Fruit fly (Drosophila melanogaster) whole organism, embryonic: ENCODE results near the gene CG3349.

Experiments
- CG10366 ChIP-seq: fragments of 200-800 bp; sonication (Bioruptor generic); IDR thresholded peaks from 2 replicates; pipeline ENCODE4 v1.3.6; 2022; ENCODE audit warnings: missing biosample characterization, missing genetic modification characterization
- CG10565 ChIP-seq: fragments of 200-800 bp; sonication (Bioruptor generic); optimal IDR thresholded peaks from 3 replicates; lab custom pipeline; 2016; ENCODE audit warnings: missing biosample characterization, mild to moderate bottlenecking, missing genetic modification characterization
- CG10654 ChIP-seq: fragments of 200-800 bp; sonication (Bioruptor generic); optimal IDR thresholded peaks from 2 replicates; lab custom pipeline; 2016; ENCODE audit warnings: missing biosample characterization, missing genetic modification characterization
- CG11560 ChIP-seq: fragments of 200-800 bp; sonication (Bioruptor generic); IDR thresholded peaks from 3 replicates; pipeline ENCODE4 v1.3.6; 2022; ENCODE audit warnings: missing biosample characterization, missing genetic modification characterization
- CG12391 ChIP-seq: fragments of 200-800 bp; sonication (Bioruptor generic); optimal IDR thresholded peaks from 3 replicates; lab custom pipeline; 2018; ENCODE audit warnings: missing biosample characterization, mild to moderate bottlenecking, missing genetic modification characterization, moderate library complexity
- CG1603 ChIP-seq: fragments of 200-800 bp; sonication (Bioruptor generic); optimal IDR thresholded peaks from 2 replicates; lab custom pipeline; 2019; ENCODE audit warnings: missing biosample characterization, mild to moderate bottlenecking, missing genetic modification characterization, moderate library complexity
- CG17361 ChIP-seq: fragments of 200-800 bp; sonication (Bioruptor generic); IDR thresholded peaks from 3 replicates; pipeline ENCODE4 v1.3.6; 2022; ENCODE audit warnings: missing biosample characterization, missing genetic modification characterization
- CG17568 ChIP-seq: fragments of 200-800 bp; sonication (Bioruptor generic); optimal IDR thresholded peaks from 2 replicates; lab custom pipeline; 2018; ENCODE audit warnings: missing biosample characterization, mild to moderate bottlenecking, missing genetic modification characterization, moderate library complexity
- CG17829 ChIP-seq: fragments of 200-800 bp; optimal IDR thresholded peaks from 2 replicates; lab custom pipeline; 2019; ENCODE audit warnings: missing biosample characterization, mild to moderate bottlenecking, missing genetic modification characterization, moderate library complexity
- CG30431 ChIP-seq: fragments of 200-800 bp; sonication (Bioruptor generic); optimal IDR thresholded peaks from 2 replicates; lab custom pipeline; 2017; ENCODE audit warnings: missing biosample characterization, missing genetic modification characterization
- CG6683 ChIP-seq: fragments of 200-800 bp; sonication (Bioruptor generic); optimal IDR thresholded peaks from 2 replicates; lab custom pipeline; 2017; ENCODE audit warnings: missing biosample characterization, mild to moderate bottlenecking, missing genetic modification characterization, missing genetic modification reagents
- CG6854 ChIP-seq: fragments of 200-800 bp; sonication (Bioruptor generic); optimal IDR thresholded peaks from 3 replicates; lab custom pipeline; 2017; ENCODE audit warnings: missing biosample characterization, mild to moderate bottlenecking, missing genetic modification characterization
- CG7928 ChIP-seq: fragments of 200-800 bp; sonication (Bioruptor generic); optimal IDR thresholded peaks from 2 replicates; lab custom pipeline; 2017; ENCODE audit warnings: missing biosample characterization, mild to moderate bottlenecking, missing genetic modification characterization
- Dad ChIP-seq: fragments of 200-800 bp; sonication (Bioruptor generic); optimal IDR thresholded peaks from 3 replicates; lab custom pipeline; 2016; ENCODE audit warnings: missing biosample characterization, missing genetic modification characterization
- Dip2 ChIP-seq: fragments of 200-800 bp; sonication (Bioruptor generic); IDR thresholded peaks from 2 replicates; pipeline ENCODE4 v1.3.6; 2022; ENCODE audit warnings: missing biosample characterization, missing genetic modification characterization
- Dref ChIP-seq: fragments of 200-800 bp; sonication (Bioruptor generic); IDR thresholded peaks from 2 replicates; pipeline ENCODE4 v1.3.6; 2022; ENCODE audit warnings: missing biosample characterization, missing genetic modification characterization
- Fer2 ChIP-seq: fragments of 200-800 bp; sonication (Bioruptor generic); optimal IDR thresholded peaks from 2 replicates; lab custom pipeline; 2018; ENCODE audit warnings: missing biosample characterization, mild to moderate bottlenecking, missing genetic modification characterization, moderate library complexity
- Hr39 ChIP-seq: fragments of >200 bp; optimal IDR thresholded peaks from 2 replicates; lab custom pipeline; 2017
- Lim3 ChIP-seq: fragments of 200-800 bp; sonication (Bioruptor generic); IDR thresholded peaks from 2 replicates; pipeline ENCODE4 v1.3.6; 2022; ENCODE audit warnings: missing biosample characterization, missing genetic modification characterization
- Lpt ChIP-seq: fragments of >200 bp; optimal IDR thresholded peaks from 2 replicates; lab custom pipeline; 2018; ENCODE audit warnings: missing biosample characterization, missing genetic modification characterization
- Med ChIP-seq: fragments of 200-800 bp; sonication (Bioruptor generic); peaks from one replicate; lab custom pipeline; 2016; ENCODE audit warnings: missing biosample characterization, missing genetic modification characterization, mild to moderate bottlenecking, inconsistent platforms, moderate library complexity
- NFAT ChIP-seq: fragments of 200-800 bp; sonication (Bioruptor generic); IDR thresholded peaks from 2 replicates; pipeline ENCODE4 v1.3.6; 2022; ENCODE audit warnings: missing biosample characterization, missing genetic modification characterization
- Nf-YA ChIP-seq: fragments of 200-800 bp; sonication (Bioruptor generic); IDR thresholded peaks from 2 replicates; pipeline ENCODE4 v1.3.6; 2022; ENCODE audit warnings: missing biosample characterization, missing genetic modification characterization
- NfI ChIP-seq: fragments of 200-800 bp; sonication (Bioruptor generic); optimal IDR thresholded peaks from 3 replicates; lab custom pipeline; 2018; ENCODE audit warnings: missing biosample characterization, mild to moderate bottlenecking, missing genetic modification characterization, moderate library complexity
- Opbp ChIP-seq: fragments of 200-800 bp; sonication (Bioruptor generic); IDR thresholded peaks from 3 replicates; pipeline ENCODE4 v1.3.6; 2022; ENCODE audit warnings: missing biosample characterization, missing genetic modification characterization; ENCODE audit not compliant: partially characterized antibody
- Trl ChIP-seq, 3 experiments: fragments of >200 bp in 2 of 3; fragments of 200-800 bp in 1 of 3; sonication (Bioruptor generic) in 1 of 3; optimal IDR thresholded peaks; 2 replicates in 1 of 3; 3 replicates in 2 of 3; lab custom pipeline; 2016 to 2017; ENCODE audit warnings: missing biosample characterization in 1 of 3, missing genetic modification characterization in 1 of 3
- Xbp1 ChIP-seq: fragments of 200-800 bp; sonication (Bioruptor generic); optimal IDR thresholded peaks from 3 replicates; lab custom pipeline; 2016; ENCODE audit warnings: missing biosample characterization, mild to moderate bottlenecking, missing genetic modification characterization
- Xrp1 ChIP-seq: fragments of 200-800 bp; sonication (Bioruptor generic); IDR thresholded peaks from 2 replicates; pipeline ENCODE4 v1.3.6; 2022; ENCODE audit warnings: missing biosample characterization, missing genetic modification characterization
- YL-1 ChIP-seq: fragments of 200-800 bp; sonication (Bioruptor generic); optimal IDR thresholded peaks from 3 replicates; lab custom pipeline; 2017; ENCODE audit warnings: missing biosample characterization, mild to moderate bottlenecking, missing genetic modification characterization
- al ChIP-seq: fragments of 200-800 bp; sonication (Bioruptor generic); IDR thresholded peaks from 2 replicates; pipeline ENCODE4 v1.3.6; 2022; ENCODE audit warnings: missing biosample characterization, missing genetic modification characterization
- ap ChIP-seq: fragments of 200-800 bp; sonication (Bioruptor generic); IDR thresholded peaks from 2 replicates; pipeline ENCODE4 v1.3.6; 2022; ENCODE audit warnings: missing biosample characterization, missing genetic modification characterization
- ara ChIP-seq: fragments of 200-800 bp; sonication (Bioruptor generic); IDR thresholded peaks from 2 replicates; pipeline ENCODE4 v1.3.6; 2022; ENCODE audit warnings: missing biosample characterization, missing genetic modification characterization
- bowl ChIP-seq: fragments of 200-800 bp; sonication (Bioruptor generic); IDR thresholded peaks from 2 replicates; pipeline ENCODE4 v1.3.6; 2022; ENCODE audit warnings: missing biosample characterization, missing genetic modification characterization
- br ChIP-seq: fragments of >200 bp; optimal IDR thresholded peaks from 2 replicates; lab custom pipeline; 2017
- cas ChIP-seq: fragments of 200-800 bp; sonication (Bioruptor generic); IDR thresholded peaks from 2 replicates; pipeline ENCODE4 v1.3.6; 2022; ENCODE audit warnings: missing biosample characterization, missing genetic modification characterization
- corto ChIP-seq: fragments of 200-800 bp; sonication (Bioruptor generic); optimal IDR thresholded peaks from 2 replicates; lab custom pipeline; 2016; ENCODE audit warnings: missing biosample characterization, mild to moderate bottlenecking, missing genetic modification characterization, moderate library complexity
- fu2 ChIP-seq: fragments of 200-800 bp; sonication (Bioruptor generic); optimal IDR thresholded peaks from 2 replicates; lab custom pipeline; 2016; ENCODE audit warnings: missing biosample characterization, missing genetic modification characterization
- gcm2 ChIP-seq: fragments of 200-800 bp; sonication (Bioruptor generic); optimal IDR thresholded peaks from 2 replicates; lab custom pipeline; 2016; ENCODE audit warnings: missing biosample characterization, missing genetic modification characterization
- gro ChIP-seq: fragments of 200-800 bp; sonication (Bioruptor generic); optimal IDR thresholded peaks from 2 replicates; lab custom pipeline; 2016; ENCODE audit warnings: missing biosample characterization, missing genetic modification characterization
- gt ChIP-seq: fragments of 200-800 bp; sonication (Bioruptor generic); IDR thresholded peaks from 2 replicates; pipeline ENCODE4 v1.3.6; 2022; ENCODE audit warnings: missing biosample characterization, missing genetic modification characterization
- ham ChIP-seq: fragments of 200-800 bp; sonication (Bioruptor generic); IDR thresholded peaks from 2 replicates; pipeline ENCODE4 v1.3.6; 2022; ENCODE audit warnings: missing biosample characterization, missing genetic modification characterization
- her ChIP-seq: fragments of 200-800 bp; sonication (Bioruptor generic); optimal IDR thresholded peaks from 2 replicates; lab custom pipeline; 2016; ENCODE audit warnings: missing biosample characterization, missing genetic modification characterization
- hkb ChIP-seq, 2 experiments: fragments of 200-800 bp in 1 of 2; fragments of >200 bp in 1 of 2; sonication (Bioruptor generic) in 1 of 2; IDR thresholded peaks in 1 of 2; optimal IDR thresholded peaks in 1 of 2; 2 replicates each; pipeline versions ENCODE4 v1.3.6 to Lab custom; 2017 to 2022; ENCODE audit warnings: missing biosample characterization in 1 of 2, missing genetic modification characterization in 1 of 2
- lbe ChIP-seq: fragments of 200-800 bp; sonication (Bioruptor generic); optimal IDR thresholded peaks from 2 replicates; lab custom pipeline; 2016; ENCODE audit warnings: missing biosample characterization, mild to moderate bottlenecking, missing genetic modification characterization
- nerfin-2 ChIP-seq: fragments of 200-800 bp; sonication (Bioruptor generic); IDR thresholded peaks from 2 replicates; pipeline ENCODE4 v1.3.6; 2022; ENCODE audit warnings: missing biosample characterization, missing genetic modification characterization; ENCODE audit not compliant: partially characterized antibody
- org-1 ChIP-seq: fragments of 200-800 bp; sonication (Bioruptor generic); optimal IDR thresholded peaks from 2 replicates; lab custom pipeline; 2017; ENCODE audit warnings: missing biosample characterization, missing genetic modification characterization
- row ChIP-seq: fragments of 200-800 bp; sonication (Bioruptor generic); IDR thresholded peaks from 3 replicates; pipeline ENCODE4 v1.3.6; 2022; ENCODE audit warnings: missing biosample characterization, missing genetic modification characterization
- sima ChIP-seq: fragments of 200-800 bp; sonication (Bioruptor generic); optimal IDR thresholded peaks from 2 replicates; lab custom pipeline; 2016; ENCODE audit warnings: missing biosample characterization, missing genetic modification characterization
- so ChIP-seq: fragments of 200-800 bp; sonication (Bioruptor generic); IDR thresholded peaks from 3 replicates; pipeline ENCODE4 v1.3.6; 2022; ENCODE audit warnings: missing biosample characterization, missing genetic modification characterization
- ssp ChIP-seq: fragments of 200-800 bp; sonication (Bioruptor generic); IDR thresholded peaks from 2 replicates; pipeline ENCODE4 v1.3.6; 2022; ENCODE audit warnings: missing biosample characterization, missing genetic modification characterization
- usp ChIP-seq: fragments of >200 bp; optimal IDR thresholded peaks from 2 replicates; lab custom pipeline; 2017; ENCODE audit warnings: missing biosample characterization, missing genetic modification characterization

The CG3349 gene

DNA sequence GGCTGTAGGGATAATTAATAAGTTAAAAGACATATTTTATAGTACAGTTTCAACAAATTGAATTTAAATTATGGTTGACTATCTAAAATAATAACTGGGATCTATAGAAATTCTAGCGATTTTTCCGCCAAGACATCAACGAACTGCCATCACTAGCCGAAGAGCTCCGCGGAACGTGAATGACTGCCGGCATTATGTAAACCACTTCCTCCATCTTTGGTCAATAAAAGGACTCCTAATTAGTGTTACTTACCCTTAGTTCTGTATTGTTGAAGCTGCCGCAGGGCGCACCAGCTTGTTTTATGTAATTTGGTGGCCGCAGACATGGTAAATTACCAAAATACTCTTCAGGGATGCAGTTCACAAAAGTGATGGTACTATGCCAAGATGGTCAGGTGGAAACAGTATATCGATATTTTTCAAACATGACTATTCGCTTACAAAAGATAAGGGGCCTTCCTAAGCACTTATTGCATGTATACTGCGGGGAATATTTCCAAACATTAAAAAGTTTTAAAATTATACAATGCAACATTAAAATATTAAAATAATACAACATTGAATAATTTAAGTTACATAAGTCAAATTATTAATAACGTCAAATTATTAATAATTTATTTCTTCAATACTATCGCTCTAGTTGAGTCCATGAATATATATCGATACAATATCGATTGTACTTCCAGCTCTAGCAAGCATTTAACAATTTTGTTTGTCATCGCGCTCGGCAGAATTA is 20.0 kb downstream of the CG3349 start, which contains the start of the genes mRpL39 and Prosbeta2 (continued):
- TF ChIP-seq ap (GFP tag; lab: Robert Waterston, UW) (no peak), gro (GFP tag; lab: Kevin White, UChicago) (no peak), gt (GFP tag; lab: Robert Waterston, UW) (no peak), Nf-YA (GFP tag; lab: Robert Waterston, UW) (no peak), ara (GFP tag; lab: Robert Waterston, UW) (no peak; the same call in 1 of the 2 replicates), CG6683 (GFP tag; lab: Kevin White, UChicago) (no peak), CG10565 (GFP tag; lab: Kevin White, UChicago) (no peak), her (no peak), org-1 (no peak), CG10366 (GFP tag; lab: Robert Waterston, UW) (peak; percentile 23; the same call in 1 of the 2 replicates), ssp (GFP tag; lab: Robert Waterston, UW) (peak; percentile 92), cas (GFP tag; lab: Robert Waterston, UW) (no peak), Fer2 (tag; lab: Kevin White, UChicago) (peak; percentile 1), corto (no peak), CG1603 (tag; lab: Kevin White, UChicago) (no peak), NfI (GFP tag; lab: Kevin White, UChicago) (no peak), YL-1 (no peak), sima (no peak), Lim3 (GFP tag; lab: Robert Waterston, UW) (no peak), CG17829 (tag; lab: Kevin White, UChicago) (peak; percentile 79), CG10654 (peak; percentile 40), Trl (optimal IDR thresholded peaks at IDR 0.05; lab: Kevin White, UChicago) (no peak), Trl (GFP tag; optimal IDR thresholded peaks at IDR 0.05; lab: Kevin White, UChicago) (no peak), CG17568 (no peak), CG11560 (tag; lab: Robert Waterston, UW) (peak; percentile 52; the same call in 1 of the 3 replicates), Dad (GFP tag; lab: Kevin White, UChicago) (no peak), Xbp1 (GFP tag; lab: Kevin White, UChicago) (no peak), CG6854 (no peak), ham (GFP tag; lab: Robert Waterston, UW) (no peak), fu2 (no peak), NFAT (GFP tag; lab: Robert Waterston, UW) (peak; percentile 58; the same call in 1 of the 2 replicates), nerfin-2 (no peak; the same call in none of the 2 replicates), row (GFP tag; lab: Robert Waterston, UW) (peak; percentile 90), gcm2 (GFP tag; lab: Kevin White, UChicago) (no peak), CG12391 (tag; lab: Kevin White, UChicago) (peak; percentile 10), CG30431 (GFP tag; lab: Kevin White, UChicago) (no peak), Hr39 (lab: Kevin White, UChicago) (no peak), br (lab: Kevin White, UChicago) (no peak), Lpt (GFP tag; lab: Kevin White, UChicago) (no peak), bowl (no peak), Xrp1 (GFP tag; lab: Robert Waterston, UW) (peak; percentile 76), usp (GFP tag; lab: Kevin White, UChicago) (no peak), CG7928 (GFP tag; lab: Kevin White, UChicago) (peak; percentile 92), hkb (optimal IDR thresholded peaks at IDR 0.05; lab: Kevin White, UChicago) (no peak), hkb (GFP tag; IDR thresholded peaks at IDR 0.05; lab: Robert Waterston, UW) (0 out of 2 replicates have a peak, but pooled peaks have one; percentile 18), lbe (GFP tag; lab: Kevin White, UChicago) (peak; percentile 58), al (GFP tag; lab: Robert Waterston, UW) (peak; percentile 70), so (GFP tag; lab: Robert Waterston, UW) (no peak), CG17361 (GFP tag; lab: Robert Waterston, UW) (peak; percentile 87), Dref (peak; percentile 68), Opbp (GFP tag; lab: Robert Waterston, UW) (peak; percentile 74), Med (peak; percentile 12), Dip2 (GFP tag; lab: Robert Waterston, UW) (no peak)
